Worm (Caenorhabditis elegans): ENCODE results near the gene Y6E2A.10.

Y6E2A.10 gene

DNA sequence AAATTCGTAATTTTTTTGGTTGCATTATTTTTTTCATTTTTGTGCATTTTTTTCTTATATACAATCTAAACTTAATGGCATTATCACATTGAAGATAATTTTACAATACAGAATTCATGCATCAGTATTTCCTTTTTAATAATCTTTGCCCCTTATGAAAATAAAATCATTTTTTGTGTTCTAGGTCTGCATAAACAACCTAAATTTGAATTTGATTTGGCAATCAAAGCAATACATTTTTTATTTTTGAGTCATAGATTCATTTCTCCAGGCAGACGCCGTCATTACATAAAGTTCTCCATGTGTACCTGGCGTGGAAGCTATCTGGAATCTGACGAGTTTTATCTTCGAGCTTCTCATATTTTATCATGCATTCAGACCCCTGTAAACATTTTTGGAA, 8.5 kb downstream of the Y6E2A.10 start, which contains the start of gene srh-140:
TSS of gene srh-140 (plus strand) at position 301 of the 400 bp plus-strand sequence.
- TF ChIP-seq mls-2 (tag; optimal IDR thresholded peaks at IDR 0.05) (no peak), unc-62 (GFP tag; optimal IDR thresholded peaks at IDR 0.05) (no peak), pha-4 (tag; optimal IDR thresholded peaks at IDR 0.05) (no peak), sptf-1 (tag; optimal IDR thresholded peaks at IDR 0.05) (no peak), flh-1 (GFP tag; optimal IDR thresholded peaks at IDR 0.05) (no peak), lin-13 (tag; optimal IDR thresholded peaks at IDR 0.05) (no peak)

DNA sequence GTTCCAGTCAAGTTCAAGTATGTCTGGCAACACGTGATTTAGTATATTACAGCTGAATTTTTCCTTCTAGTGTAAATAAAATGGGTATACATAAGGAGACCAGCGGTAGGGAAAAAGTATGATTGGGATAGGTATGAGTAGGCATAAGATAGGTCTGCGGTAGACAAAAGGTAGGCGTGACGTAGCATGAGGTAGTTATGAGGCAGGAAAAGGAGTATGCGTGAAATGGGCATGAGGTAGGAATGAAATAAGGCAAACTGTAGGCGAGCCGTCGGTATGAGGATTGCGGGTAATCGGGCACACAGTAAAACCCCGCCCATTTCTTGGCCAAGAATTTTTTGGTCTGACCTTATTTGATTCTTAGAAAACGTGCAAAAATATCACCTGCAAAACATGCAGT, 8.9 kb downstream of the Y6E2A.10 start:
- TF ChIP-seq tbx-8 (GFP tag; optimal IDR thresholded peaks at IDR 0.05) (no peak), M03D4.4 (tag; optimal IDR thresholded peaks at IDR 0.05) (no peak), zip-8 (tag; optimal IDR thresholded peaks at IDR 0.05) (no peak), nhr-2 (tag; optimal IDR thresholded peaks at IDR 0.05) (no peak), cnd-1 (tag; optimal IDR thresholded peaks at IDR 0.05) (no peak), sem-2 (GFP tag; optimal IDR thresholded peaks at IDR 0.05) (no peak), flh-1 (GFP tag; optimal IDR thresholded peaks at IDR 0.05) (no peak), mep-1 (tag; optimal IDR thresholded peaks at IDR 0.05) (no peak), blmp-1 (tag; optimal IDR thresholded peaks at IDR 0.05) (no peak), ceh-39 (tag; optimal IDR thresholded peaks at IDR 0.05) (no peak), nhr-76 (tag; optimal IDR thresholded peaks at IDR 0.05) (no peak), drap-1 (GFP tag; optimal IDR thresholded peaks at IDR 0.05) (no peak), lin-13 (tag; optimal IDR thresholded peaks at IDR 0.05) (no peak), elt-3 (tag; optimal IDR thresholded peaks at IDR 0.05) (no peak), ceh-83 (GFP tag; optimal IDR thresholded peaks at IDR 0.05) (no peak)

DNA sequence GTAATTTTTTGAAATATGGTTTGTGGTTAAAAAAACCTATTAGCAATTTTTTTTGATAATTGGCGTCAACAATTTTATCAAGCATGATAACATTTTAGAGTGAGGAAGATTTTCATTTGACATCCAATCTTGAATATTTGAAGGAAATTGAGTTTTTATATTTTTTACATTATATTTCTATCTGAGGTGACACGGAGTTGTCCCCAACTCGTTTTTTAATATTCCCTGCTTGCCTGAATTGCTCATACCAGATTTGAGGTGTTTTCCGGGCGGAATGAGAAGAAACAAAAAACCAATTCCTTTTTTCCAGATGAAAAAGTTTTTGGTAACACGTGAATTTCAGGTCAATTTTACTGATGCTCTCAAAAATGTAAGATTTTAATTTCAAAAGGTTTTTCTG, 10.8 kb downstream of the Y6E2A.10 start, which contains the start of gene Y6E2A.7:
TSS of gene Y6E2A.7 (plus strand) at position 301 of the 400 bp plus-strand sequence.
- no peak for TF ChIP-seq ces-1 (GFP tag; optimal IDR thresholded peaks at IDR 0.05)
- no peak for TF ChIP-seq bed-3 (GFP tag; optimal IDR thresholded peaks at IDR 0.05)
- TF ChIP-seq ham-2 (GFP tag; optimal IDR thresholded peaks at IDR 0.05) = no peak
- TF ChIP-seq tbx-8 (GFP tag; optimal IDR thresholded peaks at IDR 0.05) = no peak
- no peak for TF ChIP-seq mls-2 (tag; optimal IDR thresholded peaks at IDR 0.05)
- no peak for TF ChIP-seq M03D4.4 (tag; optimal IDR thresholded peaks at IDR 0.05)
- no peak for TF ChIP-seq unc-39 (tag; optimal IDR thresholded peaks at IDR 0.05)
- no peak for TF ChIP-seq unc-62 (GFP tag; optimal IDR thresholded peaks at IDR 0.05)
- TF ChIP-seq elt-1 (tag; optimal IDR thresholded peaks at IDR 0.05; ENCODE audit: borderline replicate concordance, insufficient read depth) = no peak
- TF ChIP-seq mab-5 (tag; optimal IDR thresholded peaks at IDR 0.05) = no peak
- TF ChIP-seq ztf-11 (tag; optimal IDR thresholded peaks at IDR 0.05) = no peak
- no peak for TF ChIP-seq snpc-4 (tag; optimal IDR thresholded peaks at IDR 0.05)
- TF ChIP-seq sem-2 (GFP tag; optimal IDR thresholded peaks at IDR 0.05) = no peak
- TF ChIP-seq nhr-12 (tag; optimal IDR thresholded peaks at IDR 0.05) = no peak
- no peak for TF ChIP-seq lin-32 (GFP tag; optimal IDR thresholded peaks at IDR 0.05)
- no peak for TF ChIP-seq lin-13 (tag; optimal IDR thresholded peaks at IDR 0.05)
- TF ChIP-seq nhr-28 (tag; optimal IDR thresholded peaks at IDR 0.05) = no peak
- TF ChIP-seq sptf-1 (tag; optimal IDR thresholded peaks at IDR 0.05) = no peak
- no peak for TF ChIP-seq blmp-1 (tag; optimal IDR thresholded peaks at IDR 0.05)

DNA sequence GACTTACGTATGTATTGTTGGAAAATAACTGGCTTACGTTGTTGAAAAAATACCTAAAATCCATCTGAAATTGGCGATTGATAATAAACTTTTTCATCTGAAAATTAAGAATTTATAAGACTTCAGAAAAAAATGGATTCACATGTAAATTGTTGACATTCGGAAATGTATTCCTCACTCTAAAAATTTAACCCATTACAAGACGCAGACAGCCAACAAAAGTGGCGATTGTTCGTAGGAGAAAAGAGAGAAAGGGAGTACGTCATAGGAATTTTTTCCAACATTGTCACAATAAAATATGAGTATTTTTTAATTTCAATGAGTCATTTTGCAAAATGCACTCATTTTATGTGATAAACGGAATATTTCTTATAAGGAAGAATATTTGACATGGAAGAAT, 11.8 kb downstream of the Y6E2A.10 start, which contains the start of gene Y6E2A.5:
TSS of gene Y6E2A.5 (minus strand) at position 101 of the 400 bp plus-strand sequence.
- no peak for TF ChIP-seq nhr-12 (tag; optimal IDR thresholded peaks at IDR 0.05)
- no peak for TF ChIP-seq mep-1 (tag; optimal IDR thresholded peaks at IDR 0.05)
- TF ChIP-seq tbx-8 (GFP tag; optimal IDR thresholded peaks at IDR 0.05) = no peak
- TF ChIP-seq snpc-4 (tag; optimal IDR thresholded peaks at IDR 0.05) = no peak
- no peak for TF ChIP-seq drap-1 (GFP tag; optimal IDR thresholded peaks at IDR 0.05)
- TF ChIP-seq mab-5 (tag; optimal IDR thresholded peaks at IDR 0.05) = no peak

DNA sequence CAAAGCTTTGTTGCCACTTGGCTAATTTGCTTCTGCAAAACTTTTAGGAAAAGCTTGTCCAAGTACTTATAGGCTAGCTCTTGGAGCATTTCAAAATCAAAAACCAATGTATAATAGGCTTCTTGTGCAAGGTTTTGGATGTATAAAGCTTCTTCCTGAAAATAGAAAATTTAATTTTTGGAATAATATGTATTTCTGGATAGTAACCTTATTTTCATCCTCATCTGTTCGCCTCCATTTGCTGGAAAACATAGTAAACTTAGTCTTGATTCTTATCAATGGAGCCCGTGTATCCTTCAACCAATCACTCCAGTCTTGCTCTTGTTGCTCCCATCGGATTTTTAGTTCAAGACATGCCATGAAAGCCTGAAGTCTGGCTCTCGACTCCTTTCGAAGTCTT, 13.7 kb downstream of the Y6E2A.10 start, which contains the start of gene Y6E2A.4:
TSS of gene Y6E2A.4 (minus strand) at position 101 of the 400 bp plus-strand sequence.
- TF ChIP-seq sem-2 (GFP tag; optimal IDR thresholded peaks at IDR 0.05) (no peak), snpc-4 (tag; optimal IDR thresholded peaks at IDR 0.05) (no peak), nhr-28 (tag; optimal IDR thresholded peaks at IDR 0.05) (no peak), M03D4.4 (tag; optimal IDR thresholded peaks at IDR 0.05) (no peak), nhr-2 (tag; optimal IDR thresholded peaks at IDR 0.05) (no peak), tbx-8 (GFP tag; optimal IDR thresholded peaks at IDR 0.05) (no peak), nhr-76 (tag; optimal IDR thresholded peaks at IDR 0.05) (no peak), elt-3 (tag; optimal IDR thresholded peaks at IDR 0.05) (no peak), nhr-237 (tag; optimal IDR thresholded peaks at IDR 0.05) (no peak), unc-62 (GFP tag; optimal IDR thresholded peaks at IDR 0.05) (no peak)

Measured in whole organism, mixed stage, embryonic.